Worm (Caenorhabditis elegans) whole organism, L3 larva: ENCODE data around the gene F26D11.1.

Experiments used
- R02D3.7 ChIP-seq: fragments of 150-350 bp; optimal IDR thresholded peaks from 2 replicates; lab custom pipeline; 2014; ENCODE audit warnings: missing biosample characterization, missing genetic modification characterization
- ama-1 ChIP-seq: fragments of 150-350 bp; optimal IDR thresholded peaks from 2 replicates; lab custom pipeline; 2018
- ceh-28 ChIP-seq: fragments of 150-350 bp; optimal IDR thresholded peaks from 2 replicates; lab custom pipeline; 2014; ENCODE audit warnings: missing biosample characterization, missing genetic modification reagents, missing genetic modification characterization
- ceh-82 ChIP-seq: fragments of 150-350 bp; optimal IDR thresholded peaks from 2 replicates; lab custom pipeline; 2014; ENCODE audit warnings: missing biosample characterization, missing genetic modification characterization
- elt-3 ChIP-seq, 3 experiments: fragments of 150-350 bp in 1 of 3; sonication (generic microtip) in 2 of 3; optimal IDR thresholded peaks; 2 replicates in 2 of 3; 4 replicates in 1 of 3; lab custom pipeline; 2014 to 2017; ENCODE audit warnings: missing biosample characterization in 3 of 3, missing genetic modification characterization in 3 of 3
- mdl-1 ChIP-seq: fragments of 150-350 bp; optimal IDR thresholded peaks from 2 replicates; lab custom pipeline; 2014; ENCODE audit warnings: missing biosample characterization, missing genetic modification characterization
- nfya-1 ChIP-seq: sonication (generic microtip); optimal IDR thresholded peaks from 2 replicates; lab custom pipeline; 2017; ENCODE audit warnings: missing genetic modification characterization, mild to moderate bottlenecking, missing compliant biosample characterization, antibody characterized with exemption, moderate library complexity; ENCODE audit not compliant: insufficient read depth
- nhr-237 ChIP-seq: fragments of 150-350 bp; optimal IDR thresholded peaks from 2 replicates; lab custom pipeline; 2014; ENCODE audit warnings: missing biosample characterization, missing genetic modification characterization
- nhr-28 ChIP-seq: fragments of 150-350 bp; optimal IDR thresholded peaks from 2 replicates; lab custom pipeline; 2014; ENCODE audit warnings: missing biosample characterization, missing genetic modification characterization
- snpc-4 ChIP-seq: fragments of 150-350 bp; optimal IDR thresholded peaks from 2 replicates; lab custom pipeline; 2014; ENCODE audit warnings: missing biosample characterization, missing genetic modification characterization
- unc-62 ChIP-seq: fragments of 150-350 bp; sonication (generic microtip); optimal IDR thresholded peaks from 4 replicates; lab custom pipeline; 2014; ENCODE audit warnings: missing biosample characterization, missing genetic modification reagents, missing genetic modification characterization
- zag-1 ChIP-seq: fragments of 150-350 bp; optimal IDR thresholded peaks from 2 replicates; lab custom pipeline; 2014; ENCODE audit warnings: missing biosample characterization, missing genetic modification characterization

DNA sequence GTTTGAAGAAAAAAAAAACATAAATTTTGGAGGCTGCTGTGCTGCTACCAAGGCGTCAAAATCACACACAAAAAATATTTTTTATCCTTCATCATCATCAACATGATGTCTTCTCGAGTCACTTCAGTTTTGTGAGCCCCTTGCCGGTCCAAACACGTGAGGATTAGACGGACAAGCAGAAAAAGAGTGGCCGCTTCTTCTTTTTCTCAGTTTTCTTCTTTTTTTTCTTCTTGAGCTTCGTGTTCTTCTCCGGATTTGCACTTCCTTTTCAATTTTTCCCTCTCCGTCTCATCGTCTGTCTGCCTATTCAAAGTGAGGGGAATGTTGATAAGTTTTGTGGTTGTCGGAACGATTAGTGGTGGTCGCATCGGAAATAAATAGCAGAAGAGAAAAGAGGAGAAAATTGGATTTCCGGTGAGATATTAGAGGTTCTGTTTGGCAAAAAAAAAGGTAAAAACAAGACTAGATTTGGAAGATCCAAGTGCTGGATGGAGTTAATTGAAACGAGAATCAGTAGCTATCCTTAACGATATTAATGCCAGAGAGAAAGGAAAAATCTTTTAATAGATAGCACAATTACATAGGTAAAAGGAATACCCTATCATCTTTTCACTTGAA lies 866 bp upstream of the F26D11.1 start:
- TF ChIP-seq mdl-1 (tag; lab: Kevin White, UChicago) (no peak), ceh-82 (tag; lab: Kevin White, UChicago) (no peak), ama-1 (no peak), nfya-1 (tag; lab: Kevin White, UChicago) (peak; percentile 56), snpc-4 (peak; percentile 43), nhr-28 (tag; lab: Kevin White, UChicago) (no peak), zag-1 (tag; lab: Kevin White, UChicago) (no peak), R02D3.7 (tag; lab: Kevin White, UChicago) (no peak), nhr-237 (tag; lab: Kevin White, UChicago) (no peak), ceh-28 (tag; lab: Kevin White, UChicago) (no peak), unc-62 (no peak), elt-3 (tag; optimal IDR thresholded peaks at IDR 0.05; lab: Kevin White, UChicago) (no peak)
